Worm (Caenorhabditis elegans) whole organism, mixed stage, embryonic: ENCODE data around the gene R05H5.4.

Source experiments
- blmp-1 ChIP-seq: fragments of 150-350 bp; optimal IDR thresholded peaks from 2 replicates; lab custom pipeline; 2014; ENCODE audit warnings: missing biosample characterization, missing genetic modification characterization
- ces-1 ChIP-seq: fragments of 150-350 bp; optimal IDR thresholded peaks from 2 replicates; lab custom pipeline; 2014; ENCODE audit warnings: missing biosample characterization, missing genetic modification reagents, missing genetic modification characterization
- elt-3 ChIP-seq: fragments of 150-350 bp; optimal IDR thresholded peaks from 2 replicates; lab custom pipeline; 2014; ENCODE audit warnings: missing biosample characterization, missing genetic modification characterization
- lin-13 ChIP-seq: fragments of 150-350 bp; optimal IDR thresholded peaks from 2 replicates; lab custom pipeline; 2014; ENCODE audit warnings: missing biosample characterization, missing genetic modification characterization
- lin-32 ChIP-seq: fragments of 200-800 bp; sonication (Bioruptor generic); optimal IDR thresholded peaks from 2 replicates; lab custom pipeline; 2018; ENCODE audit warnings: mild to moderate bottlenecking, missing genetic modification characterization, missing compliant biosample characterization
- mep-1 ChIP-seq: fragments of 150-350 bp; optimal IDR thresholded peaks from 2 replicates; lab custom pipeline; 2017; ENCODE audit warnings: missing biosample characterization, missing genetic modification reagents, missing genetic modification characterization, inconsistent platforms
- nhr-12 ChIP-seq: fragments of 150-350 bp; optimal IDR thresholded peaks from 2 replicates; lab custom pipeline; 2014; ENCODE audit warnings: missing biosample characterization, missing genetic modification characterization
- nhr-237 ChIP-seq: fragments of 150-350 bp; optimal IDR thresholded peaks from 2 replicates; lab custom pipeline; 2014; ENCODE audit warnings: missing biosample characterization, missing genetic modification characterization
- nhr-28 ChIP-seq: fragments of 150-350 bp; optimal IDR thresholded peaks from 2 replicates; lab custom pipeline; 2014; ENCODE audit warnings: missing biosample characterization, missing genetic modification characterization
- pha-4 ChIP-seq: fragments of 150-350 bp; optimal IDR thresholded peaks from 2 replicates; lab custom pipeline; 2018; ENCODE audit warnings: missing biosample characterization, missing genetic modification reagents, missing genetic modification characterization
- sem-2 ChIP-seq: fragments of 200-800 bp; sonication (Bioruptor generic); optimal IDR thresholded peaks from 2 replicates; lab custom pipeline; 2018; ENCODE audit warnings: mild to moderate bottlenecking, missing genetic modification characterization, missing compliant biosample characterization
- snpc-4 ChIP-seq: fragments of 150-350 bp; optimal IDR thresholded peaks from 2 replicates; lab custom pipeline; 2014; ENCODE audit warnings: missing biosample characterization, missing genetic modification characterization
- unc-62 ChIP-seq: fragments of 150-350 bp; optimal IDR thresholded peaks from 2 replicates; lab custom pipeline; 2014; ENCODE audit warnings: missing biosample characterization, missing genetic modification reagents, missing genetic modification characterization
- ztf-11 ChIP-seq: fragments of 150-350 bp; optimal IDR thresholded peaks from 2 replicates; lab custom pipeline; 2014; ENCODE audit warnings: missing biosample characterization, missing genetic modification characterization

- TF ChIP-seq snpc-4 (tag; lab: Kevin White, UChicago), result no peak
- no peak for TF ChIP-seq ztf-11 (tag; lab: Kevin White, UChicago)
- no peak for TF ChIP-seq ces-1 (GFP tag; lab: Kevin White, UChicago)
- no peak for TF ChIP-seq unc-62
- TF ChIP-seq elt-3 (tag; lab: Kevin White, UChicago), result no peak
- no peak for TF ChIP-seq lin-13 (tag; lab: Kevin White, UChicago)
- no peak for TF ChIP-seq nhr-28 (tag; lab: Kevin White, UChicago)
- no peak for TF ChIP-seq nhr-237 (tag; lab: Kevin White, UChicago)
- TF ChIP-seq mep-1 (tag; lab: Kevin White, UChicago), result no peak
- TF ChIP-seq pha-4, result no peak
- TF ChIP-seq blmp-1 (tag; lab: Kevin White, UChicago), result no peak
- TF ChIP-seq lin-32 (GFP tag; lab: Kevin White, UChicago), result no peak
- TF ChIP-seq sem-2, result no peak
- no peak for TF ChIP-seq nhr-12 (tag; lab: Kevin White, UChicago)
These were observed 17.2 kb downstream of the R05H5.4 start, which contains the start of gene srd-1 for ce11 chrII:10182634-10183033.
